Fruit fly (Drosophila melanogaster) Kc167 (cell line): Measurements from ENCODE around the gene CG31937.

Source experiments
- h ChIP-seq: fragments of >200 bp; optimal IDR thresholded peaks from 3 replicates; lab custom pipeline; 2018; ENCODE audit warnings: missing external identifiers
- psq ChIP-seq: fragments of >200 bp; optimal IDR thresholded peaks from 2 replicates; lab custom pipeline; 2017; ENCODE audit warnings: missing external identifiers

DNA sequence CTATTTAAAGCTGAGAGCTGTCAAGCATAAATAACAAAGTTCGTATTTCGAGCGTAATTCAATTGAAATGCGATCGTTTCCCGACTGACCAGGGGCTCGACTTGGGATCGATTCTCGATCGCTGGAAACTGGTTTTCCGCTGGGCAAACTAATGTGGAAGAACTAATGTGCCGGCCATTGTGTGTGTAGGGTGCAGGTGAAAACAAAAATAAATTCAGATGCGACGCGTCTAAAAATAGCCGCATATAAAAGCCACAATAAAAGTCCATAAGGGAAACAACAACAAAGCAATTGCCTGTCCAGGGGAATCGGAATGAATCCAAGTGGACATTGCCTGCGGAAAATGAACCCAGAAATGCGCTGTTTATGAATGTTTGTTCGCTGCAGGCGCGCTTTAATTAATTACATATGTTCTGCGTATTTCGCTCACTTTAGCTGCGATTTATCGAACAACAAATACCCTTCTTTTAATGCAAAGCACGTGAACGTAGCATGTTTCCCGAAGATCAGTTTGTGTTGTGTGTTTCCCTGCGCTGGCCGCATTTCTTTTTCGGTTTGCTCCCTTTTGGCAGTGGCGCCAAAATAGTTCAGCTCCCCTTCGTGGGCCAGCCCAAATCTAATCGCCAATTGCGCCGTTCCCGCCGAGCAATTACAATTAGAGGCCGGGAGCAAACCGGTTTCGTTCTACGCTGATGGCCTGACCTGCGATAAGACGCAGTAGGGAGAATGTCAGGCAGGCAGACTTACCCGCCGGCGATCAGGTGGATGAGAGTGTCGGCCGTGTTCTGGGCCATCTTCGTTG is 6.4 kb upstream of the CG31937 start:
- TF ChIP-seq h: no peak
- TF ChIP-seq psq (lab: Kevin White, UChicago): no peak
